Worm (Caenorhabditis elegans) whole organism, young adult: Measurements from ENCODE around the gene Y45F10D.14.

Experiments used
- B0035.1 ChIP-seq: sonication (generic microtip); optimal IDR thresholded peaks from 2 replicates; lab custom pipeline; 2016; ENCODE audit warnings: missing genetic modification characterization, mild to moderate bottlenecking, missing compliant biosample characterization, missing genotype, missing genetic modification reagents
- D2030.7 ChIP-seq: fragments of 200-800 bp; sonication (Bioruptor generic); IDR thresholded peaks from 2 replicates; pipeline ENCODE4 v1.3.6; 2022; ENCODE audit warnings: missing genetic modification reagents, missing genetic modification characterization, missing compliant biosample characterization
- F33H1.4 ChIP-seq: fragments of 200-800 bp; sonication (Bioruptor generic); IDR thresholded peaks from 2 replicates; pipeline ENCODE4 v1.3.6; 2022; ENCODE audit warnings: missing genetic modification reagents, missing genetic modification characterization, missing compliant biosample characterization
- F39B2.1 ChIP-seq: fragments of 200-800 bp; sonication (Bioruptor generic); IDR thresholded peaks from 2 replicates; pipeline ENCODE4 v1.3.6; 2022; ENCODE audit warnings: missing genetic modification reagents, missing genetic modification characterization, missing compliant biosample characterization
- F49E8.2 ChIP-seq: sonication (generic microtip); optimal IDR thresholded peaks from 3 replicates; lab custom pipeline; 2017; ENCODE audit warnings: missing genetic modification characterization, mild to moderate bottlenecking, missing compliant biosample characterization, antibody characterized with exemption, moderate library complexity; ENCODE audit not compliant: insufficient read depth
- F57C9.4 ChIP-seq: sonication (generic microtip); optimal IDR thresholded peaks from 2 replicates; lab custom pipeline; 2017; ENCODE audit warnings: mild to moderate bottlenecking, missing genetic modification characterization, missing compliant biosample characterization
- T07F8.4 ChIP-seq: sonication (generic microtip); optimal IDR thresholded peaks from 2 replicates; lab custom pipeline; 2016; ENCODE audit warnings: mild to moderate bottlenecking, missing genetic modification characterization, moderate library complexity, missing compliant biosample characterization
- Y79H2A.3 ChIP-seq: fragments of 200-800 bp; sonication (Bioruptor generic); conservative IDR thresholded peaks from 2 replicates; pipeline ENCODE4 v1.3.6; 2022; ENCODE audit warnings: missing genetic modification reagents, missing genetic modification characterization, missing compliant biosample characterization
- Y95B8A.8 ChIP-seq: fragments of 200-800 bp; sonication (Bioruptor generic); IDR thresholded peaks from 2 replicates; pipeline ENCODE4 v1.3.6; 2022; ENCODE audit warnings: missing genetic modification reagents, missing genetic modification characterization, missing compliant biosample characterization
- ama-1 ChIP-seq, 3 experiments: fragments of 150-350 bp in 1 of 3; sonication (generic microtip) in 2 of 3; optimal IDR thresholded peaks; 2 replicates each; lab custom pipeline; 2014 to 2018; ENCODE audit warnings: missing biosample characterization in 2 of 3, missing genetic modification characterization in 2 of 3, missing genetic modification reagents in 2 of 3
- athp-1 ChIP-seq: sonication (generic microtip); optimal IDR thresholded peaks from 2 replicates; lab custom pipeline; 2017; ENCODE audit warnings: mild to moderate bottlenecking, missing genetic modification characterization, missing compliant biosample characterization
- attf-6 ChIP-seq: fragments of 200-800 bp; sonication (Bioruptor generic); IDR thresholded peaks from 2 replicates; pipeline ENCODE4 v1.3.6; 2022; ENCODE audit warnings: missing genetic modification reagents, missing genetic modification characterization, missing compliant biosample characterization
- bed-1 ChIP-seq: fragments of 200-800 bp; sonication (Bioruptor generic); IDR thresholded peaks from 2 replicates; pipeline ENCODE4 v1.3.6; 2022; ENCODE audit warnings: missing genetic modification reagents, missing genetic modification characterization, missing compliant biosample characterization
- ccch-3 ChIP-seq: fragments of 200-800 bp; sonication (Bioruptor generic); optimal IDR thresholded peaks from 2 replicates; lab custom pipeline; 2018; ENCODE audit warnings: mild to moderate bottlenecking, missing genetic modification characterization, missing compliant biosample characterization
- cebp-2 ChIP-seq: fragments of 200-800 bp; sonication (Bioruptor generic); IDR thresholded peaks from 2 replicates; pipeline ENCODE4 v1.3.6; 2022; ENCODE audit warnings: missing genetic modification characterization, missing compliant biosample characterization
- ceh-58 ChIP-seq: fragments of 200-800 bp; sonication (Bioruptor generic); IDR thresholded peaks from 2 replicates; pipeline ENCODE4 v1.3.6; 2022; ENCODE audit warnings: missing genetic modification characterization, missing compliant biosample characterization
- ceh-79 ChIP-seq: sonication (generic microtip); optimal IDR thresholded peaks from 2 replicates; lab custom pipeline; 2017; ENCODE audit warnings: mild to moderate bottlenecking, missing genetic modification characterization, missing compliant biosample characterization
- ceh-91 ChIP-seq: fragments of 200-800 bp; sonication (Bioruptor generic); IDR thresholded peaks from 2 replicates; pipeline ENCODE4 v1.3.6; 2022; ENCODE audit warnings: missing genetic modification reagents, missing genetic modification characterization, missing compliant biosample characterization
- chd-7 ChIP-seq: sonication (generic microtip); optimal IDR thresholded peaks from 2 replicates; lab custom pipeline; 2016; ENCODE audit warnings: mild to moderate bottlenecking, missing genetic modification characterization, moderate library complexity, missing compliant biosample characterization
- die-1 ChIP-seq: sonication (generic microtip); optimal IDR thresholded peaks from 2 replicates; lab custom pipeline; 2016; ENCODE audit warnings: missing genotype, mild to moderate bottlenecking, missing genetic modification characterization, missing compliant biosample characterization
- egl-44 ChIP-seq: fragments of 200-800 bp; sonication (Bioruptor generic); IDR thresholded peaks from 2 replicates; pipeline ENCODE4 v1.3.6; 2022; ENCODE audit warnings: missing genetic modification reagents, missing genetic modification characterization, missing compliant biosample characterization
- egrh-3 ChIP-seq: fragments of 200-800 bp; sonication (Bioruptor generic); IDR thresholded peaks from 2 replicates; pipeline ENCODE4 v1.3.6; 2022; ENCODE audit warnings: missing genetic modification reagents, missing genetic modification characterization, missing compliant biosample characterization
- ets-4 ChIP-seq: fragments of 200-800 bp; sonication (Bioruptor generic); optimal IDR thresholded peaks from 2 replicates; lab custom pipeline; 2018; ENCODE audit warnings: mild to moderate bottlenecking, missing genetic modification characterization, missing compliant biosample characterization
- him-1 ChIP-seq: sonication (generic microtip); optimal IDR thresholded peaks from 2 replicates; lab custom pipeline; 2016; ENCODE audit warnings: missing genotype, missing genetic modification reagents, missing genetic modification characterization, missing compliant biosample characterization
- hlh-12 ChIP-seq: sonication (generic microtip); optimal IDR thresholded peaks from 2 replicates; lab custom pipeline; 2016; ENCODE audit warnings: missing genetic modification characterization, missing compliant biosample characterization
- hmg-1.2 ChIP-seq: fragments of 200-800 bp; sonication (Bioruptor generic); IDR thresholded peaks from 2 replicates; pipeline ENCODE4 v1.3.6; 2022; ENCODE audit warnings: missing genetic modification reagents, missing genetic modification characterization, missing compliant biosample characterization
- hmg-20 ChIP-seq: fragments of 200-800 bp; sonication (Bioruptor generic); IDR thresholded peaks from 2 replicates; pipeline ENCODE4 v1.3.6; 2022; ENCODE audit warnings: missing genetic modification reagents, missing genetic modification characterization, missing compliant biosample characterization
- lin-26 ChIP-seq: fragments of 200-800 bp; sonication (Bioruptor generic); IDR thresholded peaks from 2 replicates; pipeline ENCODE4 v1.3.6; 2022; ENCODE audit warnings: missing genetic modification reagents, missing genetic modification characterization, missing compliant biosample characterization
- lin-54 ChIP-seq: fragments of 200-800 bp; sonication (Bioruptor generic); optimal IDR thresholded peaks from 2 replicates; lab custom pipeline; 2018; ENCODE audit warnings: mild to moderate bottlenecking, missing genetic modification characterization, missing compliant biosample characterization
- lir-1 ChIP-seq: fragments of 200-800 bp; sonication (Bioruptor generic); conservative IDR thresholded peaks from 2 replicates; pipeline ENCODE4 v1.3.6; 2022; ENCODE audit warnings: missing genetic modification reagents, missing genetic modification characterization, missing compliant biosample characterization
- lsl-1 ChIP-seq: fragments of 200-800 bp; sonication (Bioruptor generic); optimal IDR thresholded peaks from 2 replicates; lab custom pipeline; 2018; ENCODE audit warnings: mild to moderate bottlenecking, missing genetic modification characterization, moderate library complexity, missing compliant biosample characterization
- madf-6 ChIP-seq: fragments of 200-800 bp; sonication (Bioruptor generic); IDR thresholded peaks from 2 replicates; pipeline ENCODE4 v1.3.6; 2022; ENCODE audit warnings: missing genetic modification reagents, missing genetic modification characterization, missing compliant biosample characterization
- mcd-1 ChIP-seq: fragments of 200-800 bp; sonication (Bioruptor generic); IDR thresholded peaks from 2 replicates; pipeline ENCODE4 v1.3.6; 2022; ENCODE audit warnings: missing genetic modification reagents, missing genetic modification characterization, missing compliant biosample characterization
- mes-4 ChIP-seq: sonication (generic microtip); optimal IDR thresholded peaks from 2 replicates; lab custom pipeline; 2016; ENCODE audit warnings: missing genotype, missing genetic modification characterization, missing compliant biosample characterization
- nfya-1 ChIP-seq: sonication (generic microtip); optimal IDR thresholded peaks from 2 replicates; lab custom pipeline; 2017; ENCODE audit warnings: antibody characterized with exemption, missing compliant biosample characterization, missing genetic modification characterization, borderline replicate concordance; ENCODE audit not compliant: insufficient read depth
- nfyb-1 ChIP-seq: fragments of 200-800 bp; sonication (Bioruptor generic); IDR thresholded peaks from 2 replicates; pipeline ENCODE4 v1.3.6; 2022; ENCODE audit warnings: missing genetic modification reagents, missing genetic modification characterization, missing compliant biosample characterization
- nhr-80 ChIP-seq: sonication (generic microtip); optimal IDR thresholded peaks from 2 replicates; lab custom pipeline; 2016; ENCODE audit warnings: missing genetic modification characterization, missing compliant biosample characterization
- sdz-38 ChIP-seq: sonication (generic microtip); optimal IDR thresholded peaks from 2 replicates; lab custom pipeline; 2016; ENCODE audit warnings: missing genotype, missing genetic modification characterization, missing compliant biosample characterization
- snpc-1.3 ChIP-seq: sonication (generic microtip); optimal IDR thresholded peaks from 2 replicates; lab custom pipeline; 2017; ENCODE audit warnings: missing genetic modification characterization, mild to moderate bottlenecking, missing compliant biosample characterization, antibody characterized with exemption, moderate library complexity, missing genotype, missing genetic modification reagents; ENCODE audit not compliant: insufficient read depth
- snpc-4 ChIP-seq, 5 experiments: fragments of 150-350 bp in 1 of 5; sonication (generic microtip) in 4 of 5; optimal IDR thresholded peaks; 2 replicates each; lab custom pipeline; 2014 to 2018; ENCODE audit warnings: missing genetic modification characterization in 5 of 5, missing biosample characterization in 3 of 5, antibody characterized with exemption in 2 of 5, mild to moderate bottlenecking in 2 of 5, missing compliant biosample characterization in 2 of 5, missing genotype in 2 of 5, moderate library complexity in 2 of 5, missing genetic modification reagents in 1 of 5
- tbp1 ChIP-seq: fragments of 200-800 bp; sonication (Bioruptor generic); optimal IDR thresholded peaks from 2 replicates; lab custom pipeline; 2018; ENCODE audit warnings: mild to moderate bottlenecking, missing genetic modification characterization, missing compliant biosample characterization
- zim-3 ChIP-seq: sonication (generic microtip); optimal IDR thresholded peaks from 2 replicates; lab custom pipeline; 2017; ENCODE audit warnings: mild to moderate bottlenecking, missing genetic modification characterization, moderate library complexity, missing compliant biosample characterization
- ztf-18 ChIP-seq: sonication (generic microtip); optimal IDR thresholded peaks from 2 replicates; lab custom pipeline; 2016; ENCODE audit warnings: missing genotype, mild to moderate bottlenecking, missing genetic modification characterization, missing compliant biosample characterization
- ztf-26 ChIP-seq: sonication (generic microtip); optimal IDR thresholded peaks from 2 replicates; lab custom pipeline; 2017; ENCODE audit warnings: missing genetic modification characterization, missing compliant biosample characterization
- ztf-6 ChIP-seq: fragments of 200-800 bp; sonication (Bioruptor generic); IDR thresholded peaks from 2 replicates; pipeline ENCODE4 v1.3.6; 2022; ENCODE audit warnings: missing genetic modification reagents, missing genetic modification characterization, missing compliant biosample characterization

The Y45F10D.14 gene

ce11 chrIV:13783237-13784012 lies 24.2 kb downstream of the Y45F10D.14 start, which contains the start of gene iscu-1 (continued):
- no peak for TF ChIP-seq F39B2.1 (GFP tag; lab: Robert Waterston, UW)
- peak; percentile 76 for TF ChIP-seq snpc-4 (GFP tag; optimal IDR thresholded peaks at IDR 0.05; lab: Kevin White, UChicago)
- peak in 3 of 4 experiments; percentile 86 to 91 (median 89) for TF ChIP-seq snpc-4 (tag; optimal IDR thresholded peaks at IDR 0.05; lab: Kevin White, UChicago)
- TF ChIP-seq tbp1 (GFP tag; lab: Kevin White, UChicago): peak; percentile 51

ce11 chrIV:13782319-13782718 lies 25.3 kb downstream of the Y45F10D.14 start:
- no peak for TF ChIP-seq snpc-1.3 (tag; lab: Kevin White, UChicago)
- TF ChIP-seq nfyb-1 (GFP tag; lab: Robert Waterston, UW): no peak
- TF ChIP-seq ama-1 (optimal IDR thresholded peaks at IDR 0.05; lab: Kevin White, UChicago): no peak
- TF ChIP-seq ama-1 (GFP tag; optimal IDR thresholded peaks at IDR 0.05; lab: Kevin White, UChicago): peak in 1 of 2 experiments; percentile 19
- no peak for TF ChIP-seq ccch-3 (GFP tag; lab: Kevin White, UChicago)
- no peak for TF ChIP-seq lsl-1 (GFP tag; lab: Kevin White, UChicago)
- no peak for TF ChIP-seq Y79H2A.3 (GFP tag; lab: Robert Waterston, UW)
- no peak for TF ChIP-seq cebp-2 (GFP tag; lab: Robert Waterston, UW)
- TF ChIP-seq egrh-3: no peak
- no peak for TF ChIP-seq T07F8.4
- TF ChIP-seq egl-44 (GFP tag; lab: Robert Waterston, UW): no peak
- TF ChIP-seq hmg-1.2 (GFP tag; lab: Robert Waterston, UW): no peak
- TF ChIP-seq ceh-58 (GFP tag; lab: Robert Waterston, UW): no peak
- no peak for TF ChIP-seq mcd-1
- TF ChIP-seq lin-26 (GFP tag; lab: Robert Waterston, UW): no peak
- TF ChIP-seq die-1 (tag; lab: Kevin White, UChicago): no peak
- no peak for TF ChIP-seq B0035.1 (tag; lab: Kevin White, UChicago)
- no peak for TF ChIP-seq F49E8.2
- no peak for TF ChIP-seq nfya-1 (tag; lab: Kevin White, UChicago)
- no peak for TF ChIP-seq chd-7 (tag; lab: Kevin White, UChicago)
- TF ChIP-seq Y95B8A.8: no peak
- TF ChIP-seq zim-3 (tag; lab: Kevin White, UChicago): no peak
- no peak for TF ChIP-seq mes-4 (tag; lab: Kevin White, UChicago)
- TF ChIP-seq ets-4 (GFP tag; lab: Kevin White, UChicago): no peak
- no peak for TF ChIP-seq lin-54 (GFP tag; lab: Kevin White, UChicago)
- TF ChIP-seq nhr-80 (tag; lab: Kevin White, UChicago): no peak
- TF ChIP-seq athp-1 (tag; lab: Kevin White, UChicago): peak; percentile 26
- 0 out of 2 replicates have a peak, but pooled peaks have one; percentile 6 for TF ChIP-seq F33H1.4 (GFP tag; lab: Robert Waterston, UW)
- no peak for TF ChIP-seq ztf-6
- TF ChIP-seq madf-6: no peak
- no peak for TF ChIP-seq D2030.7 (GFP tag; lab: Robert Waterston, UW)
- TF ChIP-seq ceh-91 (GFP tag; lab: Robert Waterston, UW): no peak
- no peak for TF ChIP-seq lir-1 (GFP tag; lab: Robert Waterston, UW)
- no peak for TF ChIP-seq sdz-38 (tag; lab: Kevin White, UChicago)
- TF ChIP-seq attf-6 (GFP tag; lab: Robert Waterston, UW): peak; percentile 74; the same call in 1 of the 2 replicates
- no peak for TF ChIP-seq ztf-26 (tag; lab: Kevin White, UChicago)
- TF ChIP-seq him-1 (tag; lab: Kevin White, UChicago): peak; percentile 22
- no peak for TF ChIP-seq bed-1 (GFP tag; lab: Robert Waterston, UW)
- no peak for TF ChIP-seq snpc-4 (GFP tag; optimal IDR thresholded peaks at IDR 0.05; lab: Kevin White, UChicago)
- peak in 1 of 4 experiments; percentile 73 for TF ChIP-seq snpc-4 (tag; optimal IDR thresholded peaks at IDR 0.05; lab: Kevin White, UChicago)
- no peak for TF ChIP-seq F57C9.4 (tag; lab: Kevin White, UChicago)
- no peak for TF ChIP-seq hlh-12 (tag; lab: Kevin White, UChicago)
- TF ChIP-seq ceh-79 (tag; lab: Kevin White, UChicago): no peak
- peak; percentile 20 for TF ChIP-seq ztf-18
- TF ChIP-seq hmg-20: no peak
